Worm (Caenorhabditis elegans): ENCODE measurements around the gene F02C9.2.

DNA sequence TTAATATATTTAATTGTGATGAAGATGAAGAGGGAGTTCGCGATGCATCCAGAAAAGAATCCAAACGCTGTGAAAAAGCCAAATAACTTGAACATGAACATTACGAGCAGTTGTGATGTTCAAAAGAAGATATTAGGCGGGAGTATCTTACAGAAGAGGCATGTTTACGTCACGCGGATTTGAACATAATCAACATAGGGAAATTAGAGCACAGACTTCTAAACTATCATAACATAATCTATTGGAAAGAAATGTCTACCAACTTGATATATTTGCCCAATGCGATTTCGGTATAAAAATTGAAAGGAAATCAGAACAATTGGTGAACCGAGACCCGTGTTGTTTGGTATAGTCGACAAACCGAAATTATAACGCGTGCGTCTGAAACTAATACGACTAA is 29.4 kb upstream of the F02C9.2 start, which contains the start of gene str-66:
- TF ChIP-seq nhr-6 (tag; optimal IDR thresholded peaks at IDR 0.05) (no peak), ztf-11 (tag; optimal IDR thresholded peaks at IDR 0.05) (no peak), alr-1 (tag; optimal IDR thresholded peaks at IDR 0.05) (no peak), mab-5 (tag; optimal IDR thresholded peaks at IDR 0.05) (no peak), unc-62 (GFP tag; optimal IDR thresholded peaks at IDR 0.05) (no peak), lin-13 (GFP tag; optimal IDR thresholded peaks at IDR 0.05) (no peak), nhr-12 (tag; optimal IDR thresholded peaks at IDR 0.05) (no peak), lsy-2 (tag; optimal IDR thresholded peaks at IDR 0.05) (no peak), egl-27 (tag; optimal IDR thresholded peaks at IDR 0.05) (no peak), unc-39 (tag; optimal IDR thresholded peaks at IDR 0.05) (no peak), snpc-4 (tag; optimal IDR thresholded peaks at IDR 0.05) (no peak), ZK546.5 (tag; optimal IDR thresholded peaks at IDR 0.05) (no peak), C34F6.9 (tag; optimal IDR thresholded peaks at IDR 0.05) (no peak), fos-1 (tag; optimal IDR thresholded peaks at IDR 0.05) (no peak)

Measured in whole organism, L2 larva.